Fruit fly (Drosophila melanogaster) whole organism, prepupa: ENCODE measurements around the gene CG42404.

ENCODE experiments used
- CG10631 ChIP-seq: fragments of 200-800 bp; sonication (Bioruptor generic); optimal IDR thresholded peaks from 2 replicates; lab custom pipeline; 2016; ENCODE audit warnings: missing biosample characterization, missing genetic modification characterization
- CG10669 ChIP-seq: fragments of 200-800 bp; sonication (Bioruptor generic); optimal IDR thresholded peaks from 3 replicates; lab custom pipeline; 2018; ENCODE audit warnings: missing biosample characterization, mild to moderate bottlenecking, missing genetic modification characterization, moderate library complexity
- CG11762 ChIP-seq: fragments of 200-800 bp; sonication (Bioruptor generic); optimal IDR thresholded peaks from 3 replicates; lab custom pipeline; 2016; ENCODE audit warnings: missing biosample characterization, missing genetic modification characterization; ENCODE audit not compliant: insufficient read depth
- CG15336 ChIP-seq: fragments of 200-800 bp; sonication (Bioruptor generic); IDR thresholded peaks from 2 replicates; pipeline ENCODE4 v1.3.6; 2022; ENCODE audit warnings: missing biosample characterization, missing genetic modification characterization
- CG1621 ChIP-seq: fragments of 200-800 bp; sonication (Bioruptor generic); optimal IDR thresholded peaks from 3 replicates; lab custom pipeline; 2018; ENCODE audit warnings: missing biosample characterization, mild to moderate bottlenecking, missing genetic modification characterization
- CG16779 ChIP-seq: fragments of 200-800 bp; sonication (Bioruptor generic); optimal IDR thresholded peaks from 3 replicates; lab custom pipeline; 2017; ENCODE audit warnings: missing biosample characterization, mild to moderate bottlenecking, missing genetic modification characterization
- CG3032 ChIP-seq: fragments of 200-800 bp; optimal IDR thresholded peaks from 2 replicates; lab custom pipeline; 2019; ENCODE audit warnings: missing biosample characterization, mild to moderate bottlenecking, missing genetic modification characterization, moderate library complexity
- CG31627 ChIP-seq: fragments of 200-800 bp; sonication (Bioruptor generic); optimal IDR thresholded peaks from 3 replicates; lab custom pipeline; 2016; ENCODE audit warnings: missing biosample characterization, missing genetic modification characterization
- CG32006 ChIP-seq: fragments of 200-800 bp; sonication (Bioruptor generic); optimal IDR thresholded peaks from 3 replicates; lab custom pipeline; 2017; ENCODE audit warnings: missing biosample characterization, mild to moderate bottlenecking, missing genetic modification characterization
- CG6163 ChIP-seq: fragments of 200-800 bp; sonication (Bioruptor generic); IDR thresholded peaks from 3 replicates; pipeline ENCODE4 v1.3.6; 2022; ENCODE audit warnings: missing biosample characterization, missing genetic modification characterization
- CG6276 ChIP-seq: fragments of 200-800 bp; sonication (Bioruptor generic); optimal IDR thresholded peaks from 2 replicates; lab custom pipeline; 2017; ENCODE audit warnings: missing biosample characterization, mild to moderate bottlenecking, missing genetic modification characterization
- CG6792 ChIP-seq: fragments of 200-800 bp; sonication (Bioruptor generic); optimal IDR thresholded peaks from 3 replicates; lab custom pipeline; 2016; ENCODE audit warnings: missing biosample characterization, missing genetic modification characterization
- CG6854 ChIP-seq: fragments of 200-800 bp; sonication (Bioruptor generic); optimal IDR thresholded peaks from 2 replicates; lab custom pipeline; 2017; ENCODE audit warnings: missing biosample characterization, mild to moderate bottlenecking, missing genetic modification characterization
- CG7368 ChIP-seq: fragments of 200-800 bp; sonication (Bioruptor generic); optimal IDR thresholded peaks from 3 replicates; lab custom pipeline; 2016; ENCODE audit warnings: missing biosample characterization, missing genetic modification characterization
- CG8119 ChIP-seq: fragments of 200-800 bp; sonication (Bioruptor generic); IDR thresholded peaks from 3 replicates; pipeline ENCODE4 v1.3.6; 2022; ENCODE audit warnings: missing biosample characterization, missing genetic modification characterization
- CG8319 ChIP-seq: fragments of 200-800 bp; sonication (Bioruptor generic); optimal IDR thresholded peaks from 3 replicates; lab custom pipeline; 2016; ENCODE audit warnings: missing biosample characterization, missing genetic modification characterization
- CG8632 ChIP-seq: fragments of 200-800 bp; sonication (Bioruptor generic); optimal IDR thresholded peaks from 3 replicates; lab custom pipeline; 2016; ENCODE audit warnings: missing biosample characterization, missing genetic modification characterization
- CG9139 ChIP-seq: fragments of 200-800 bp; sonication (Bioruptor generic); optimal IDR thresholded peaks from 3 replicates; lab custom pipeline; 2017; ENCODE audit warnings: missing biosample characterization, mild to moderate bottlenecking, missing genetic modification characterization
- Eip78C ChIP-seq: fragments of 200-800 bp; sonication (Bioruptor generic); peaks from one replicate; lab custom pipeline; 2016; ENCODE audit warnings: missing biosample characterization, missing genetic modification characterization
- Eip93F ChIP-seq: fragments of 200-800 bp; sonication (Bioruptor generic); optimal IDR thresholded peaks from 2 replicates; lab custom pipeline; 2016; ENCODE audit warnings: missing biosample characterization, mild to moderate bottlenecking, missing genetic modification characterization
- Ets21C ChIP-seq: fragments of 200-800 bp; sonication (Bioruptor generic); optimal IDR thresholded peaks from 3 replicates; lab custom pipeline; 2016; ENCODE audit warnings: missing biosample characterization, missing genetic modification characterization
- Ets96B ChIP-seq: fragments of 200-800 bp; optimal IDR thresholded peaks from 2 replicates; lab custom pipeline; 2019; ENCODE audit warnings: missing biosample characterization, mild to moderate bottlenecking, missing genetic modification characterization, moderate library complexity
- Gug ChIP-seq: fragments of 200-800 bp; sonication (Bioruptor generic); IDR thresholded peaks from 2 replicates; pipeline ENCODE4 v1.3.6; 2022; ENCODE audit warnings: missing biosample characterization, missing genetic modification characterization
- Hr38 ChIP-seq: sonication (Bioruptor generic); optimal IDR thresholded peaks from 2 replicates; lab custom pipeline; 2016; ENCODE audit warnings: missing biosample characterization, missing genetic modification characterization
- Hr4 ChIP-seq: fragments of 200-800 bp; sonication (Bioruptor generic); optimal IDR thresholded peaks from 3 replicates; lab custom pipeline; 2016; ENCODE audit warnings: missing biosample characterization, missing genetic modification characterization
- Lpt ChIP-seq: fragments of 200-800 bp; sonication (Bioruptor generic); optimal IDR thresholded peaks from 3 replicates; lab custom pipeline; 2016; ENCODE audit warnings: missing biosample characterization, missing genetic modification characterization
- Met ChIP-seq: fragments of 200-800 bp; sonication (Bioruptor generic); optimal IDR thresholded peaks from 3 replicates; lab custom pipeline; 2016; ENCODE audit warnings: missing biosample characterization, missing genetic modification characterization
- OdsH ChIP-seq: fragments of 200-800 bp; sonication (Bioruptor generic); optimal IDR thresholded peaks from 3 replicates; lab custom pipeline; 2016; ENCODE audit warnings: missing biosample characterization, missing genetic modification characterization
- Smox ChIP-seq: fragments of 200-800 bp; sonication (Bioruptor generic); optimal IDR thresholded peaks from 3 replicates; lab custom pipeline; 2016; ENCODE audit warnings: missing biosample characterization, missing genetic modification characterization
- Sox102F ChIP-seq: fragments of 200-800 bp; sonication (Bioruptor generic); optimal IDR thresholded peaks from 2 replicates; lab custom pipeline; 2016; ENCODE audit warnings: missing biosample characterization, mild to moderate bottlenecking, missing genetic modification characterization
- acj6 ChIP-seq: fragments of 200-800 bp; sonication (Bioruptor generic); optimal IDR thresholded peaks from 3 replicates; lab custom pipeline; 2016; ENCODE audit warnings: missing biosample characterization, missing genetic modification characterization
- cyc ChIP-seq: fragments of 200-800 bp; sonication (Bioruptor generic); optimal IDR thresholded peaks from 3 replicates; lab custom pipeline; 2016; ENCODE audit warnings: missing biosample characterization, missing genetic modification characterization
- dsx ChIP-seq: fragments of 200-800 bp; optimal IDR thresholded peaks from 3 replicates; lab custom pipeline; 2019; ENCODE audit warnings: missing biosample characterization, mild to moderate bottlenecking, missing genetic modification characterization, moderate library complexity; ENCODE audit not compliant: poor library complexity, severe bottlenecking
- eg ChIP-seq: fragments of 200-800 bp; sonication (Bioruptor generic); IDR thresholded peaks from 3 replicates; pipeline ENCODE4 v1.3.6; 2022; ENCODE audit warnings: missing biosample characterization, missing genetic modification characterization
- esn ChIP-seq: fragments of 200-800 bp; sonication (Bioruptor generic); optimal IDR thresholded peaks from 2 replicates; lab custom pipeline; 2016; ENCODE audit warnings: missing biosample characterization, mild to moderate bottlenecking, missing genetic modification characterization, moderate library complexity
- fd59A ChIP-seq: fragments of 200-800 bp; sonication (Bioruptor generic); optimal IDR thresholded peaks from 2 replicates; lab custom pipeline; 2017; ENCODE audit warnings: missing biosample characterization, mild to moderate bottlenecking, missing genetic modification characterization, missing genetic modification reagents
- fd85E ChIP-seq: fragments of 200-800 bp; sonication (Bioruptor generic); optimal IDR thresholded peaks from 3 replicates; lab custom pipeline; 2016; ENCODE audit warnings: missing biosample characterization, missing genetic modification characterization
- ss ChIP-seq, 2 experiments: fragments of 200-800 bp; sonication (Bioruptor generic); optimal IDR thresholded peaks; 2 replicates in 1 of 2; 3 replicates in 1 of 2; lab custom pipeline; 2017 to 2018; ENCODE audit warnings: mild to moderate bottlenecking in 2 of 2, missing biosample characterization in 2 of 2, missing genetic modification characterization in 2 of 2, moderate library complexity in 1 of 2
- topi ChIP-seq: fragments of 200-800 bp; sonication (Bioruptor generic); optimal IDR thresholded peaks from 3 replicates; lab custom pipeline; 2016; ENCODE audit warnings: missing biosample characterization, missing genetic modification characterization
- vri ChIP-seq: fragments of 200-800 bp; sonication (Bioruptor generic); optimal IDR thresholded peaks from 3 replicates; lab custom pipeline; 2016; ENCODE audit warnings: missing biosample characterization, mild to moderate bottlenecking, missing genetic modification characterization

The CG42404 gene

dm6 chr3R:15243452-15243851 is 6.4 kb upstream of the CG42404 start (continued):
- TF ChIP-seq CG1621 (tag; lab: Kevin White, UChicago) (peak; percentile 21), CG8632 (GFP tag; lab: Kevin White, UChicago) (no peak), fd85E (GFP tag; lab: Kevin White, UChicago) (no peak), CG9139 (GFP tag; lab: Kevin White, UChicago) (no peak), Sox102F (peak; percentile 33), vri (GFP tag; lab: Kevin White, UChicago) (peak; percentile 50), ss (GFP tag; optimal IDR thresholded peaks at IDR 0.05; lab: Kevin White, UChicago) (peak; percentile 31 to 41), CG16779 (peak; percentile 4), CG7368 (GFP tag; lab: Kevin White, UChicago) (no peak), esn (GFP tag; lab: Kevin White, UChicago) (peak; percentile 38), fd59A (GFP tag; lab: Kevin White, UChicago) (no peak), CG10669 (GFP tag; lab: Kevin White, UChicago) (no peak), CG11762 (no peak), Ets21C (GFP tag; lab: Kevin White, UChicago) (no peak), CG32006 (GFP tag; lab: Kevin White, UChicago) (no peak), CG3032 (tag; lab: Kevin White, UChicago) (no peak), CG6276 (GFP tag; lab: Kevin White, UChicago) (no peak), CG6792 (GFP tag; lab: Kevin White, UChicago) (no peak)

dm6 chr3R:15246601-15247000 is 3.3 kb upstream of the CG42404 start:
- TF ChIP-seq Eip93F: no peak
- TF ChIP-seq Smox (GFP tag; lab: Kevin White, UChicago): no peak
- peak; percentile 13 for TF ChIP-seq Met
- peak; percentile 45 for TF ChIP-seq Eip78C
- TF ChIP-seq Sox102F: peak; percentile 2
- TF ChIP-seq fd85E (GFP tag; lab: Kevin White, UChicago): no peak
- no peak for TF ChIP-seq CG6854
- TF ChIP-seq dsx (GFP tag; lab: Kevin White, UChicago): no peak
- no peak for TF ChIP-seq CG15336 (GFP tag; lab: Robert Waterston, UW)
- no peak for TF ChIP-seq CG1621 (tag; lab: Kevin White, UChicago)
- peak; percentile 2 for TF ChIP-seq esn (GFP tag; lab: Kevin White, UChicago)

dm6 chr3R:15249037-15249436 is 857 bp upstream of the CG42404 start, which contains the start of gene Amt:
Gene Amt, minus strand, starts transcription at chr3R:15249137.
- TF ChIP-seq topi (GFP tag; lab: Kevin White, UChicago): no peak
- TF ChIP-seq eg (GFP tag; lab: Robert Waterston, UW): no peak
- no peak for TF ChIP-seq esn (GFP tag; lab: Kevin White, UChicago)
- no peak for TF ChIP-seq Hr38 (GFP tag; lab: Kevin White, UChicago)
- TF ChIP-seq CG6163: no peak
- no peak for TF ChIP-seq Eip78C
- TF ChIP-seq cyc (GFP tag; lab: Kevin White, UChicago): no peak
- TF ChIP-seq Ets96B (tag; lab: Kevin White, UChicago): no peak
- TF ChIP-seq dsx (GFP tag; lab: Kevin White, UChicago): no peak
- no peak for TF ChIP-seq OdsH (GFP tag; lab: Kevin White, UChicago)
- no peak for TF ChIP-seq Lpt (GFP tag; lab: Kevin White, UChicago)
- TF ChIP-seq CG8319 (GFP tag; lab: Kevin White, UChicago): no peak
- no peak for TF ChIP-seq CG10631
- TF ChIP-seq Eip93F: no peak
- no peak for TF ChIP-seq Gug (GFP tag; lab: Robert Waterston, UW)
- no peak for TF ChIP-seq CG8119
- TF ChIP-seq CG31627 (GFP tag; lab: Kevin White, UChicago): no peak
- no peak for TF ChIP-seq acj6 (GFP tag; lab: Kevin White, UChicago)
- TF ChIP-seq fd59A (GFP tag; lab: Kevin White, UChicago): no peak
- TF ChIP-seq Hr4: no peak
